Fruit fly (Drosophila melanogaster) whole organism, prepupa: ENCODE measurements around the gene CG3566.

Source experiments
- Blimp-1 ChIP-seq: fragments of 200-800 bp; sonication (Bioruptor generic); optimal IDR thresholded peaks from 3 replicates; lab custom pipeline; 2017; ENCODE audit warnings: missing biosample characterization, missing genetic modification characterization, mild to moderate bottlenecking, moderate library complexity, missing genetic modification reagents
- CG10631 ChIP-seq: fragments of 200-800 bp; sonication (Bioruptor generic); optimal IDR thresholded peaks from 2 replicates; lab custom pipeline; 2016; ENCODE audit warnings: missing biosample characterization, missing genetic modification characterization
- CG10669 ChIP-seq: fragments of 200-800 bp; sonication (Bioruptor generic); optimal IDR thresholded peaks from 3 replicates; lab custom pipeline; 2018; ENCODE audit warnings: missing biosample characterization, mild to moderate bottlenecking, missing genetic modification characterization, moderate library complexity
- CG11294 ChIP-seq: fragments of 200-800 bp; sonication (Bioruptor generic); IDR thresholded peaks from 2 replicates; pipeline ENCODE4 v1.3.6; 2022; ENCODE audit warnings: missing biosample characterization, missing genetic modification characterization
- CG1621 ChIP-seq: fragments of 200-800 bp; sonication (Bioruptor generic); optimal IDR thresholded peaks from 3 replicates; lab custom pipeline; 2018; ENCODE audit warnings: missing biosample characterization, mild to moderate bottlenecking, missing genetic modification characterization
- CG3032 ChIP-seq: fragments of 200-800 bp; optimal IDR thresholded peaks from 2 replicates; lab custom pipeline; 2019; ENCODE audit warnings: missing biosample characterization, mild to moderate bottlenecking, missing genetic modification characterization, moderate library complexity
- CG31627 ChIP-seq: fragments of 200-800 bp; sonication (Bioruptor generic); optimal IDR thresholded peaks from 3 replicates; lab custom pipeline; 2016; ENCODE audit warnings: missing biosample characterization, missing genetic modification characterization
- CG32006 ChIP-seq: fragments of 200-800 bp; sonication (Bioruptor generic); optimal IDR thresholded peaks from 3 replicates; lab custom pipeline; 2017; ENCODE audit warnings: missing biosample characterization, mild to moderate bottlenecking, missing genetic modification characterization
- CG34406 ChIP-seq: fragments of 200-800 bp; sonication (Bioruptor generic); optimal IDR thresholded peaks from 3 replicates; lab custom pipeline; 2016; ENCODE audit warnings: missing biosample characterization, missing genetic modification characterization
- CG3919 ChIP-seq: fragments of 200-800 bp; sonication (Bioruptor generic); optimal IDR thresholded peaks from 3 replicates; lab custom pipeline; 2016; ENCODE audit warnings: missing biosample characterization, missing genetic modification characterization
- CG6163 ChIP-seq: fragments of 200-800 bp; sonication (Bioruptor generic); IDR thresholded peaks from 3 replicates; pipeline ENCODE4 v1.3.6; 2022; ENCODE audit warnings: missing biosample characterization, missing genetic modification characterization
- CG6276 ChIP-seq: fragments of 200-800 bp; sonication (Bioruptor generic); optimal IDR thresholded peaks from 2 replicates; lab custom pipeline; 2017; ENCODE audit warnings: missing biosample characterization, mild to moderate bottlenecking, missing genetic modification characterization
- CG6792 ChIP-seq: fragments of 200-800 bp; sonication (Bioruptor generic); optimal IDR thresholded peaks from 3 replicates; lab custom pipeline; 2016; ENCODE audit warnings: missing biosample characterization, missing genetic modification characterization
- CG6808 ChIP-seq: fragments of 200-800 bp; sonication (Bioruptor generic); optimal IDR thresholded peaks from 3 replicates; lab custom pipeline; 2017; ENCODE audit warnings: missing biosample characterization, missing genetic modification characterization, mild to moderate bottlenecking, moderate library complexity, missing genetic modification reagents
- CG7368 ChIP-seq: fragments of 200-800 bp; sonication (Bioruptor generic); optimal IDR thresholded peaks from 3 replicates; lab custom pipeline; 2016; ENCODE audit warnings: missing biosample characterization, missing genetic modification characterization
- CG8119 ChIP-seq: fragments of 200-800 bp; sonication (Bioruptor generic); IDR thresholded peaks from 3 replicates; pipeline ENCODE4 v1.3.6; 2022; ENCODE audit warnings: missing biosample characterization, missing genetic modification characterization
- CG8319 ChIP-seq: fragments of 200-800 bp; sonication (Bioruptor generic); optimal IDR thresholded peaks from 3 replicates; lab custom pipeline; 2016; ENCODE audit warnings: missing biosample characterization, missing genetic modification characterization
- CG8632 ChIP-seq: fragments of 200-800 bp; sonication (Bioruptor generic); optimal IDR thresholded peaks from 3 replicates; lab custom pipeline; 2016; ENCODE audit warnings: missing biosample characterization, missing genetic modification characterization
- CG9139 ChIP-seq: fragments of 200-800 bp; sonication (Bioruptor generic); optimal IDR thresholded peaks from 3 replicates; lab custom pipeline; 2017; ENCODE audit warnings: missing biosample characterization, mild to moderate bottlenecking, missing genetic modification characterization
- Eip75B ChIP-seq: fragments of 200-800 bp; sonication (Bioruptor generic); optimal IDR thresholded peaks from 3 replicates; lab custom pipeline; 2016; ENCODE audit warnings: missing biosample characterization, missing genetic modification characterization
- Eip78C ChIP-seq: fragments of 200-800 bp; sonication (Bioruptor generic); peaks from one replicate; lab custom pipeline; 2016; ENCODE audit warnings: missing biosample characterization, missing genetic modification characterization
- Eip93F ChIP-seq: fragments of 200-800 bp; sonication (Bioruptor generic); optimal IDR thresholded peaks from 2 replicates; lab custom pipeline; 2016; ENCODE audit warnings: missing biosample characterization, mild to moderate bottlenecking, missing genetic modification characterization
- Ets21C ChIP-seq: fragments of 200-800 bp; sonication (Bioruptor generic); optimal IDR thresholded peaks from 3 replicates; lab custom pipeline; 2016; ENCODE audit warnings: missing biosample characterization, missing genetic modification characterization
- Ets96B ChIP-seq: fragments of 200-800 bp; optimal IDR thresholded peaks from 2 replicates; lab custom pipeline; 2019; ENCODE audit warnings: missing biosample characterization, mild to moderate bottlenecking, missing genetic modification characterization, moderate library complexity
- Gug ChIP-seq: fragments of 200-800 bp; sonication (Bioruptor generic); IDR thresholded peaks from 2 replicates; pipeline ENCODE4 v1.3.6; 2022; ENCODE audit warnings: missing biosample characterization, missing genetic modification characterization
- Hr38 ChIP-seq: sonication (Bioruptor generic); optimal IDR thresholded peaks from 2 replicates; lab custom pipeline; 2016; ENCODE audit warnings: missing biosample characterization, missing genetic modification characterization
- Hr4 ChIP-seq: fragments of 200-800 bp; sonication (Bioruptor generic); optimal IDR thresholded peaks from 3 replicates; lab custom pipeline; 2016; ENCODE audit warnings: missing biosample characterization, missing genetic modification characterization
- Lpt ChIP-seq: fragments of 200-800 bp; sonication (Bioruptor generic); optimal IDR thresholded peaks from 3 replicates; lab custom pipeline; 2016; ENCODE audit warnings: missing biosample characterization, missing genetic modification characterization
- Met ChIP-seq: fragments of 200-800 bp; sonication (Bioruptor generic); optimal IDR thresholded peaks from 3 replicates; lab custom pipeline; 2016; ENCODE audit warnings: missing biosample characterization, missing genetic modification characterization
- OdsH ChIP-seq: fragments of 200-800 bp; sonication (Bioruptor generic); optimal IDR thresholded peaks from 3 replicates; lab custom pipeline; 2016; ENCODE audit warnings: missing biosample characterization, missing genetic modification characterization
- Smox ChIP-seq: fragments of 200-800 bp; sonication (Bioruptor generic); optimal IDR thresholded peaks from 3 replicates; lab custom pipeline; 2016; ENCODE audit warnings: missing biosample characterization, missing genetic modification characterization
- Sox102F ChIP-seq: fragments of 200-800 bp; sonication (Bioruptor generic); optimal IDR thresholded peaks from 2 replicates; lab custom pipeline; 2016; ENCODE audit warnings: missing biosample characterization, mild to moderate bottlenecking, missing genetic modification characterization
- Sox14 ChIP-seq: fragments of 200-800 bp; sonication (Bioruptor generic); optimal IDR thresholded peaks from 3 replicates; lab custom pipeline; 2016; ENCODE audit warnings: missing biosample characterization, missing genetic modification characterization
- Sox15 ChIP-seq: fragments of 200-800 bp; sonication (Bioruptor generic); optimal IDR thresholded peaks from 3 replicates; lab custom pipeline; 2016; ENCODE audit warnings: missing biosample characterization, missing genetic modification characterization
- achi ChIP-seq: fragments of 200-800 bp; sonication (Bioruptor generic); optimal IDR thresholded peaks from 3 replicates; lab custom pipeline; 2016; ENCODE audit warnings: missing biosample characterization, missing genetic modification characterization
- acj6 ChIP-seq: fragments of 200-800 bp; sonication (Bioruptor generic); optimal IDR thresholded peaks from 3 replicates; lab custom pipeline; 2016; ENCODE audit warnings: missing biosample characterization, missing genetic modification characterization
- cyc ChIP-seq: fragments of 200-800 bp; sonication (Bioruptor generic); optimal IDR thresholded peaks from 3 replicates; lab custom pipeline; 2016; ENCODE audit warnings: missing biosample characterization, missing genetic modification characterization
- dac ChIP-seq: fragments of 200-800 bp; sonication (Bioruptor generic); optimal IDR thresholded peaks from 2 replicates; lab custom pipeline; 2017; ENCODE audit warnings: missing biosample characterization, mild to moderate bottlenecking, missing genetic modification characterization
- dsx ChIP-seq: fragments of 200-800 bp; optimal IDR thresholded peaks from 3 replicates; lab custom pipeline; 2019; ENCODE audit warnings: missing biosample characterization, mild to moderate bottlenecking, missing genetic modification characterization, moderate library complexity; ENCODE audit not compliant: poor library complexity, severe bottlenecking
- eg ChIP-seq: fragments of 200-800 bp; sonication (Bioruptor generic); IDR thresholded peaks from 3 replicates; pipeline ENCODE4 v1.3.6; 2022; ENCODE audit warnings: missing biosample characterization, missing genetic modification characterization
- esn ChIP-seq: fragments of 200-800 bp; sonication (Bioruptor generic); optimal IDR thresholded peaks from 2 replicates; lab custom pipeline; 2016; ENCODE audit warnings: missing biosample characterization, mild to moderate bottlenecking, missing genetic modification characterization, moderate library complexity
- fd85E ChIP-seq: fragments of 200-800 bp; sonication (Bioruptor generic); optimal IDR thresholded peaks from 3 replicates; lab custom pipeline; 2016; ENCODE audit warnings: missing biosample characterization, missing genetic modification characterization
- fkh ChIP-seq: fragments of 200-800 bp; sonication (Bioruptor generic); optimal IDR thresholded peaks from 3 replicates; lab custom pipeline; 2017; ENCODE audit warnings: missing biosample characterization, mild to moderate bottlenecking, missing genetic modification characterization, moderate library complexity
- lz ChIP-seq: fragments of 200-800 bp; sonication (Bioruptor generic); optimal IDR thresholded peaks from 3 replicates; lab custom pipeline; 2016; ENCODE audit warnings: missing biosample characterization, missing genetic modification characterization
- net ChIP-seq: fragments of 200-800 bp; sonication (Bioruptor generic); optimal IDR thresholded peaks from 3 replicates; lab custom pipeline; 2016; ENCODE audit warnings: missing biosample characterization, missing genetic modification characterization
- pdm3 ChIP-seq: fragments of 200-800 bp; sonication (Bioruptor generic); optimal IDR thresholded peaks from 3 replicates; lab custom pipeline; 2016; ENCODE audit warnings: missing biosample characterization, missing genetic modification characterization
- salr ChIP-seq, 2 experiments: fragments of 200-800 bp; sonication (Bioruptor generic); optimal IDR thresholded peaks; 3 replicates each; lab custom pipeline; 2016 to 2018; ENCODE audit warnings: missing biosample characterization in 2 of 2, missing genetic modification characterization in 2 of 2, mild to moderate bottlenecking in 1 of 2
- spab ChIP-seq: fragments of 200-800 bp; sonication (Bioruptor generic); optimal IDR thresholded peaks from 2 replicates; lab custom pipeline; 2017; ENCODE audit warnings: missing biosample characterization, mild to moderate bottlenecking, missing genetic modification characterization, missing genetic modification reagents
- svp ChIP-seq: fragments of 200-800 bp; sonication (Bioruptor generic); peaks from one replicate; lab custom pipeline; 2016; ENCODE audit warnings: missing biosample characterization, missing genetic modification characterization
- topi ChIP-seq: fragments of 200-800 bp; sonication (Bioruptor generic); optimal IDR thresholded peaks from 3 replicates; lab custom pipeline; 2016; ENCODE audit warnings: missing biosample characterization, missing genetic modification characterization
- vri ChIP-seq: fragments of 200-800 bp; sonication (Bioruptor generic); optimal IDR thresholded peaks from 3 replicates; lab custom pipeline; 2016; ENCODE audit warnings: missing biosample characterization, mild to moderate bottlenecking, missing genetic modification characterization

The CG3566 gene

DNA sequence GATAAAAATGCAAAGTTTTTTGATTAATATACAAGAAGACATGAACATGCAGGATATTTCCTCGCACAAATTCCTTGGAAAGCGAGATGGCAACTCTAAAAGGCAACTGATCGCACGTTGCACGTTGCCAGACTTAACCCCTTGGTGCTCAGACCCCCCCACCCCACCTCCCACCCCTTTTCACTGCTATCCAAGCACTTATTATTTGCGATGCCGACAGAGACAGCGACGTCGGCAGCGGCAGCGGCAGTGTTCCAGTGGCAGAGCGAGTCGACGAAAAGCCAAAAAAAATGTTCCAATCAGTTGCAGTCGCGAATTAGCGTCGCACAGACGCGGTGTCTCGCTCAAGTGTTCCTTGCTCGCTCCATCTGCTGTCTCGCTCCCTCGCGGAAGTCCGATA is 27.2 kb upstream of the CG3566 start, which contains the start of gene CG3823:
Gene CG3823, plus strand, starts transcription at position 301 of the 400 bp plus-strand sequence.
- peak; percentile 21; the same call in 1 of the 3 replicates for TF ChIP-seq CG6163 (GFP tag; lab: Robert Waterston, UW)
- no peak for TF ChIP-seq CG1621

dm6 chrX:6303196-6303595 is 26.7 kb upstream of the CG3566 start:
- TF ChIP-seq CG10631 (GFP tag; lab: Kevin White, UChicago) (no peak), CG6163 (GFP tag; lab: Robert Waterston, UW) (no peak), CG32006 (GFP tag; lab: Kevin White, UChicago) (peak; percentile 74), Smox (no peak), CG8319 (GFP tag; lab: Kevin White, UChicago) (no peak), Eip75B (GFP tag; lab: Kevin White, UChicago) (no peak), acj6 (no peak), CG8119 (peak; percentile 61; the same call in 2 of the 3 replicates), Eip78C (GFP tag; lab: Kevin White, UChicago) (peak; percentile 15), Eip93F (no peak), Sox15 (GFP tag; lab: Kevin White, UChicago) (no peak), Sox14 (no peak), net (GFP tag; lab: Kevin White, UChicago) (no peak), CG10669 (GFP tag; lab: Kevin White, UChicago) (no peak), CG11294 (GFP tag; lab: Robert Waterston, UW) (no peak), eg (GFP tag; lab: Robert Waterston, UW) (0 out of 3 replicates have a peak, but pooled peaks have one; percentile 8), salr (GFP tag; optimal IDR thresholded peaks at IDR 0.05; lab: Kevin White, UChicago) (no peak), CG6792 (GFP tag; lab: Kevin White, UChicago) (no peak), OdsH (GFP tag; lab: Kevin White, UChicago) (peak; percentile 5), CG9139 (no peak), Blimp-1 (no peak), pdm3 (peak; percentile 39), CG3919 (no peak), Lpt (GFP tag; lab: Kevin White, UChicago) (no peak), dac (GFP tag; lab: Kevin White, UChicago) (peak; percentile 52), Met (GFP tag; lab: Kevin White, UChicago) (no peak), Sox102F (GFP tag; lab: Kevin White, UChicago) (no peak), CG34406 (GFP tag; lab: Kevin White, UChicago) (no peak), CG7368 (GFP tag; lab: Kevin White, UChicago) (no peak), CG3032 (tag; lab: Kevin White, UChicago) (no peak), CG8632 (GFP tag; lab: Kevin White, UChicago) (no peak), Gug (GFP tag; lab: Robert Waterston, UW) (no peak), dsx (no peak), esn (GFP tag; lab: Kevin White, UChicago) (no peak), lz (GFP tag; lab: Kevin White, UChicago) (no peak), spab (no peak), CG6276 (GFP tag; lab: Kevin White, UChicago) (no peak), svp (GFP tag; lab: Kevin White, UChicago) (no peak), Ets96B (no peak), fd85E (no peak), Hr4 (peak; percentile 70), fkh (GFP tag; lab: Kevin White, UChicago) (no peak), topi (GFP tag; lab: Kevin White, UChicago) (no peak), achi (GFP tag; lab: Kevin White, UChicago) (no peak), Hr38 (GFP tag; lab: Kevin White, UChicago) (no peak), vri (no peak), cyc (GFP tag; lab: Kevin White, UChicago) (no peak), CG6808 (GFP tag; lab: Kevin White, UChicago) (no peak), Ets21C (GFP tag; lab: Kevin White, UChicago) (no peak), CG31627 (GFP tag; lab: Kevin White, UChicago) (no peak)
